Worm (Caenorhabditis elegans) whole organism, L4 larva: ENCODE measurements around the gene F59A2.5.

Source experiments
- F10B5.3 ChIP-seq: sonication (generic microtip); optimal IDR thresholded peaks from 2 replicates; lab custom pipeline; 2016; ENCODE audit warnings: mild to moderate bottlenecking, missing genetic modification characterization, missing compliant biosample characterization
- F37D6.2 ChIP-seq: sonication (generic microtip); optimal IDR thresholded peaks from 2 replicates; lab custom pipeline; 2016; ENCODE audit warnings: mild to moderate bottlenecking, missing genetic modification characterization, missing compliant biosample characterization
- F49E8.2 ChIP-seq: sonication (generic microtip); optimal IDR thresholded peaks from 2 replicates; lab custom pipeline; 2016; ENCODE audit warnings: missing compliant biosample characterization, mild to moderate bottlenecking, missing genetic modification characterization, borderline replicate concordance
- aha-1 ChIP-seq: fragments of 150-350 bp; peaks from one replicate; lab custom pipeline; 2014; ENCODE audit warnings: missing biosample characterization, missing genetic modification characterization
- arid-1 ChIP-seq: fragments of 200-800 bp; sonication (Bioruptor generic); conservative IDR thresholded peaks from 2 replicates; pipeline ENCODE4 v1.3.6; 2022; ENCODE audit warnings: missing genetic modification reagents, missing genetic modification characterization, missing compliant biosample characterization
- ceh-62 ChIP-seq: sonication (generic microtip); optimal IDR thresholded peaks from 2 replicates; lab custom pipeline; 2017; ENCODE audit warnings: missing biosample characterization, missing genetic modification characterization
- daf-12 ChIP-seq: fragments of 150-350 bp; optimal IDR thresholded peaks from 2 replicates; lab custom pipeline; 2014; ENCODE audit warnings: missing biosample characterization, missing genetic modification reagents, missing genetic modification characterization
- daf-16 ChIP-seq, 3 experiments: sonication (generic microtip); optimal IDR thresholded peaks; 2 replicates each; lab custom pipeline; 2016 to 2017; ENCODE audit warnings: missing genetic modification characterization in 3 of 3, missing genetic modification reagents in 3 of 3, mild to moderate bottlenecking in 2 of 3, missing compliant biosample characterization in 2 of 3, missing biosample characterization in 1 of 3, moderate library complexity in 1 of 3
- dmd-6 ChIP-seq: fragments of 200-800 bp; sonication (Bioruptor generic); IDR thresholded peaks from 2 replicates; pipeline ENCODE4 v1.3.6; 2022; ENCODE audit warnings: missing genetic modification reagents, missing genetic modification characterization, missing compliant biosample characterization
- dmd-8 ChIP-seq: fragments of 200-800 bp; sonication (Bioruptor generic); IDR thresholded peaks from 2 replicates; pipeline ENCODE4 v1.3.6; 2022; ENCODE audit warnings: missing genetic modification characterization, missing compliant biosample characterization
- dmd-9 ChIP-seq: fragments of 200-800 bp; sonication (Bioruptor generic); IDR thresholded peaks from 2 replicates; pipeline ENCODE4 v1.3.6; 2022; ENCODE audit warnings: missing genetic modification reagents, missing genetic modification characterization, missing compliant biosample characterization
- dpl-1 ChIP-seq: fragments of 150-350 bp; optimal IDR thresholded peaks from 2 replicates; lab custom pipeline; 2014; ENCODE audit warnings: missing biosample characterization, missing genetic modification reagents, missing genetic modification characterization
- egl-43 ChIP-seq: fragments of 200-800 bp; sonication (Bioruptor generic); IDR thresholded peaks from 2 replicates; pipeline ENCODE4 v1.3.6; 2022; ENCODE audit warnings: missing genetic modification reagents, missing genetic modification characterization, missing compliant biosample characterization
- gei-8 ChIP-seq: fragments of 200-800 bp; sonication (Bioruptor generic); optimal IDR thresholded peaks from 2 replicates; lab custom pipeline; 2018; ENCODE audit warnings: mild to moderate bottlenecking, missing genetic modification characterization, missing compliant biosample characterization
- hif-1 ChIP-seq, 2 experiments: sonication (generic microtip); optimal IDR thresholded peaks; 2 replicates each; lab custom pipeline; 2016 to 2017; ENCODE audit warnings: missing compliant biosample characterization in 2 of 2, missing genetic modification characterization in 2 of 2, missing genetic modification reagents in 2 of 2, missing genotype in 2 of 2, mild to moderate bottlenecking in 1 of 2
- hlh-11 ChIP-seq: fragments of 200-800 bp; sonication (Bioruptor generic); optimal IDR thresholded peaks from 2 replicates; lab custom pipeline; 2018; ENCODE audit warnings: mild to moderate bottlenecking, missing genetic modification characterization, missing compliant biosample characterization
- hlh-30 ChIP-seq: sonication (generic microtip); optimal IDR thresholded peaks from 2 replicates; lab custom pipeline; 2017; ENCODE audit warnings: antibody characterized with exemption, mild to moderate bottlenecking, missing genetic modification characterization, missing compliant biosample characterization; ENCODE audit not compliant: insufficient read depth
- lin-13 ChIP-seq: fragments of 150-350 bp; optimal IDR thresholded peaks from 2 replicates; lab custom pipeline; 2014; ENCODE audit warnings: missing biosample characterization, missing genetic modification reagents, missing genetic modification characterization
- lin-29 ChIP-seq: fragments of 200-800 bp; sonication (Bioruptor generic); IDR thresholded peaks from 2 replicates; pipeline ENCODE4 v1.3.6; 2022; ENCODE audit warnings: missing genetic modification reagents, missing genetic modification characterization, missing compliant biosample characterization
- madf-5 ChIP-seq, 2 experiments: fragments of 200-800 bp; sonication (Bioruptor generic); IDR thresholded peaks; 2 replicates each; pipeline ENCODE4 v1.3.6; 2022; ENCODE audit warnings: missing compliant biosample characterization in 2 of 2, missing genetic modification characterization in 2 of 2
- madf-9 ChIP-seq: fragments of 200-800 bp; sonication (Bioruptor generic); conservative IDR thresholded peaks from 2 replicates; pipeline ENCODE4 v1.3.6; 2022; ENCODE audit warnings: missing genetic modification reagents, missing genetic modification characterization, missing compliant biosample characterization
- mdl-1 ChIP-seq, 2 experiments: fragments of 150-350 bp in 1 of 2; sonication (generic microtip) in 1 of 2; optimal IDR thresholded peaks; 2 replicates each; lab custom pipeline; 2014 to 2017; ENCODE audit warnings: missing biosample characterization in 2 of 2, missing genetic modification characterization in 2 of 2
- mdt-29 ChIP-seq: fragments of 200-800 bp; sonication (Bioruptor generic); IDR thresholded peaks from 2 replicates; pipeline ENCODE4 v1.3.6; 2022; ENCODE audit warnings: missing genetic modification reagents, missing genetic modification characterization, missing compliant biosample characterization
- mep-1 ChIP-seq: fragments of 150-350 bp; sonication (generic microtip); optimal IDR thresholded peaks from 3 replicates; lab custom pipeline; 2014; ENCODE audit warnings: missing biosample characterization, missing genetic modification characterization
- mes-2 ChIP-seq: sonication (generic microtip); optimal IDR thresholded peaks from 2 replicates; lab custom pipeline; 2016; ENCODE audit warnings: missing genotype, mild to moderate bottlenecking, missing genetic modification characterization, missing compliant biosample characterization; ENCODE audit not compliant: poor library complexity, severe bottlenecking
- mxl-3 ChIP-seq: fragments of 200-800 bp; sonication (Bioruptor generic); optimal IDR thresholded peaks from 2 replicates; lab custom pipeline; 2018; ENCODE audit warnings: mild to moderate bottlenecking, missing genetic modification characterization, missing compliant biosample characterization
- nhr-102 ChIP-seq: sonication (generic microtip); optimal IDR thresholded peaks from 2 replicates; lab custom pipeline; 2016; ENCODE audit warnings: mild to moderate bottlenecking, missing genetic modification characterization, moderate library complexity, missing compliant biosample characterization
- nhr-237 ChIP-seq: sonication (generic microtip); optimal IDR thresholded peaks from 2 replicates; lab custom pipeline; 2017; ENCODE audit warnings: missing biosample characterization, missing genetic modification characterization
- nhr-28 ChIP-seq: fragments of 150-350 bp; optimal IDR thresholded peaks from 2 replicates; lab custom pipeline; 2014; ENCODE audit warnings: missing biosample characterization, missing genetic modification characterization
- nhr-41 ChIP-seq: fragments of 200-800 bp; sonication (Bioruptor generic); IDR thresholded peaks from 2 replicates; pipeline ENCODE4 v1.3.6; 2022; ENCODE audit warnings: missing genetic modification reagents, missing genetic modification characterization, missing compliant biosample characterization
- nhr-48 ChIP-seq: sonication (generic microtip); optimal IDR thresholded peaks from 2 replicates; lab custom pipeline; 2016; ENCODE audit warnings: mild to moderate bottlenecking, missing genetic modification characterization, missing compliant biosample characterization
- nhr-76 ChIP-seq: fragments of 150-350 bp; optimal IDR thresholded peaks from 2 replicates; lab custom pipeline; 2014; ENCODE audit warnings: missing biosample characterization, missing genetic modification characterization
- snpc-4 ChIP-seq: fragments of 150-350 bp; optimal IDR thresholded peaks from 2 replicates; lab custom pipeline; 2014; ENCODE audit warnings: missing biosample characterization, missing genetic modification characterization
- tra-1 ChIP-seq: fragments of 200-800 bp; sonication (Bioruptor generic); IDR thresholded peaks from 2 replicates; pipeline ENCODE4 v1.3.6; 2022; ENCODE audit warnings: missing genetic modification reagents, missing genetic modification characterization, missing compliant biosample characterization
- unc-130 ChIP-seq: sonication (generic microtip); optimal IDR thresholded peaks from 2 replicates; lab custom pipeline; 2016; ENCODE audit warnings: missing genetic modification reagents, missing genetic modification characterization, missing compliant biosample characterization
- unc-39 ChIP-seq: sonication (generic microtip); optimal IDR thresholded peaks from 2 replicates; lab custom pipeline; 2017; ENCODE audit warnings: missing biosample characterization, missing genetic modification characterization
- unc-62 ChIP-seq, 3 experiments: fragments of 150-350 bp in 1 of 3; sonication (generic microtip); optimal IDR thresholded peaks in 2 of 3; peaks in 1 of 3; 1 replicate in 1 of 3; 2 replicates in 2 of 3; lab custom pipeline; 2014 to 2017; ENCODE audit warnings: missing biosample characterization in 3 of 3, missing genetic modification characterization in 3 of 3, missing genetic modification reagents in 3 of 3, missing genotype in 1 of 3

Gene F59A2.5

ce11 chrIII:3372278-3372677 lies 32.4 kb upstream of the F59A2.5 start (continued):
- TF ChIP-seq lin-29 (GFP tag; lab: Robert Waterston, UW), result no peak

ce11 chrIII:3377134-3377533 lies 27.5 kb upstream of the F59A2.5 start:
- TF ChIP-seq unc-39 (tag; lab: Kevin White, UChicago) (no peak), nhr-237 (tag; lab: Kevin White, UChicago) (no peak), nhr-102 (tag; lab: Kevin White, UChicago) (no peak), mdl-1 (tag; optimal IDR thresholded peaks at IDR 0.05; lab: Kevin White, UChicago) (no peak), gei-8 (GFP tag; lab: Kevin White, UChicago) (no peak), mdt-29 (no peak), mes-2 (tag; lab: Kevin White, UChicago) (no peak), hlh-30 (tag; lab: Kevin White, UChicago) (no peak), madf-9 (no peak), dpl-1 (GFP tag; lab: Kevin White, UChicago) (no peak), nhr-48 (no peak), daf-12 (no peak), hif-1 (tag; optimal IDR thresholded peaks at IDR 0.05; lab: Kevin White, UChicago) (no peak), unc-130 (GFP tag; lab: Kevin White, UChicago) (no peak)

ce11 chrIII:3377700-3378099 lies 27.0 kb upstream of the F59A2.5 start:
- TF ChIP-seq hlh-30 (tag; lab: Kevin White, UChicago), result peak; percentile 81
- TF ChIP-seq hlh-11 (tag; lab: Kevin White, UChicago), result peak; percentile 27
- no peak for TF ChIP-seq egl-43 (GFP tag; lab: Robert Waterston, UW)
- TF ChIP-seq tra-1 (GFP tag; lab: Robert Waterston, UW), result 0 out of 2 replicates have a peak, but pooled peaks have one; percentile 29
- TF ChIP-seq mep-1 (tag; lab: Kevin White, UChicago), result peak; percentile 15
- TF ChIP-seq snpc-4 (tag; lab: Kevin White, UChicago), result peak; percentile 66
- TF ChIP-seq dmd-6 (GFP tag; lab: Robert Waterston, UW), result peak; percentile 17; the same call in 1 of the 2 replicates
- no peak for TF ChIP-seq unc-62 (GFP tag; optimal IDR thresholded peaks at IDR 0.05 in 1 of 2; lab: Kevin White, UChicago)
- TF ChIP-seq unc-62 (tag; optimal IDR thresholded peaks at IDR 0.05; lab: Kevin White, UChicago), result no peak
- peak; percentile 25 for TF ChIP-seq lin-13 (GFP tag; lab: Kevin White, UChicago)
- TF ChIP-seq nhr-28 (tag; lab: Kevin White, UChicago), result peak; percentile 38
- TF ChIP-seq mdl-1 (tag; optimal IDR thresholded peaks at IDR 0.05; lab: Kevin White, UChicago), result peak in 1 of 2 experiments; percentile 24

ce11 chrIII:3381866-3382265 lies 22.8 kb upstream of the F59A2.5 start:
- TF ChIP-seq lin-29 (GFP tag; lab: Robert Waterston, UW) (no peak), unc-62 (GFP tag; optimal IDR thresholded peaks at IDR 0.05 in 1 of 2; lab: Kevin White, UChicago) (peak in 1 of 2 experiments; percentile 97), unc-62 (tag; optimal IDR thresholded peaks at IDR 0.05; lab: Kevin White, UChicago) (no peak)
- TF ChIP-seq, all 104 proteins: peak for 1

ce11 chrIII:3382465-3382864 lies 22.2 kb upstream of the F59A2.5 start:
- peak; percentile 80 for TF ChIP-seq aha-1 (tag; lab: Kevin White, UChicago)
- no peak for TF ChIP-seq F10B5.3 (tag; lab: Kevin White, UChicago)
- peak in 1 of 2 experiments; percentile 85 for TF ChIP-seq unc-62 (GFP tag; optimal IDR thresholded peaks at IDR 0.05 in 1 of 2; lab: Kevin White, UChicago)
- no peak for TF ChIP-seq unc-62 (tag; optimal IDR thresholded peaks at IDR 0.05; lab: Kevin White, UChicago)

ce11 chrIII:3389426-3390020 lies 15.1 kb upstream of the F59A2.5 start, which contains the start of the genes elmd-1 and hecw-1:
Gene elmd-1, plus strand, starts transcription at chrIII:3389919.
Gene hecw-1, minus strand, starts transcription at chrIII:3389970.
- TF ChIP-seq mxl-3 (peak; percentile 60), dmd-6 (GFP tag; lab: Robert Waterston, UW) (peak; percentile 76), dmd-8 (GFP tag; lab: Robert Waterston, UW) (peak; percentile 85), dmd-9 (no peak), nhr-76 (tag; lab: Kevin White, UChicago) (no peak), nhr-48 (peak; percentile 46), F37D6.2 (no peak), hlh-11 (tag; lab: Kevin White, UChicago) (peak; percentile 62), nhr-41 (GFP tag; lab: Robert Waterston, UW) (0 out of 2 replicates have a peak, but pooled peaks have one; percentile 7), madf-5 (GFP tag; IDR thresholded peaks at IDR 0.05; lab: Robert Waterston, UW) (no peak), F49E8.2 (tag; lab: Kevin White, UChicago) (peak; percentile 42), daf-16 (GFP tag; optimal IDR thresholded peaks at IDR 0.05; lab: Kevin White, UChicago) (peak; percentile 65 to 66), daf-16 (tag; optimal IDR thresholded peaks at IDR 0.05; lab: Kevin White, UChicago) (peak; percentile 88), ceh-62 (tag; lab: Kevin White, UChicago) (no peak), arid-1 (GFP tag; lab: Robert Waterston, UW) (peak; percentile 52; the same call in 1 of the 2 replicates), dpl-1 (GFP tag; lab: Kevin White, UChicago) (peak; percentile 5)
